Fruit fly (Drosophila melanogaster) whole organism, embryonic: ENCODE data around the gene CG11668.

Experiments used
- BEAF-32 ChIP-seq: fragments of 200-800 bp; sonication (Bioruptor generic); optimal IDR thresholded peaks from 3 replicates; lab custom pipeline; 2017; ENCODE audit warnings: missing biosample characterization, missing genetic modification characterization, mild to moderate bottlenecking, moderate library complexity, missing genetic modification reagents
- BtbVII ChIP-seq: fragments of 200-800 bp; sonication (Bioruptor generic); optimal IDR thresholded peaks from 3 replicates; lab custom pipeline; 2017; ENCODE audit warnings: missing biosample characterization, mild to moderate bottlenecking, missing genetic modification characterization
- C15 ChIP-seq: fragments of 200-800 bp; sonication (Bioruptor generic); IDR thresholded peaks from 3 replicates; pipeline ENCODE4 v1.3.6; 2022; ENCODE audit warnings: missing biosample characterization, missing genetic modification characterization
- CG10209 ChIP-seq: fragments of 200-800 bp; sonication (Bioruptor generic); optimal IDR thresholded peaks from 3 replicates; lab custom pipeline; 2017; ENCODE audit warnings: missing biosample characterization, mild to moderate bottlenecking, missing genetic modification characterization, missing genetic modification reagents
- CG10462 ChIP-seq: fragments of 200-800 bp; sonication (Bioruptor generic); optimal IDR thresholded peaks from 2 replicates; lab custom pipeline; 2016; ENCODE audit warnings: missing biosample characterization, missing genetic modification characterization
- CG11085 ChIP-seq: fragments of 200-800 bp; sonication (Bioruptor generic); IDR thresholded peaks from 2 replicates; pipeline ENCODE4 v1.3.6; 2022; ENCODE audit warnings: missing biosample characterization, missing genetic modification characterization
- CG11504 ChIP-seq: fragments of 200-800 bp; sonication (Bioruptor generic); optimal IDR thresholded peaks from 3 replicates; lab custom pipeline; 2019; ENCODE audit warnings: missing biosample characterization, mild to moderate bottlenecking, missing genetic modification characterization, moderate library complexity
- CG13287 ChIP-seq: fragments of 200-800 bp; sonication (Bioruptor generic); IDR thresholded peaks from 2 replicates; pipeline ENCODE4 v1.3.6; 2022; ENCODE audit warnings: missing biosample characterization, missing genetic modification characterization; ENCODE audit not compliant: partially characterized antibody
- CG15514 ChIP-seq: fragments of 200-800 bp; sonication (Bioruptor generic); optimal IDR thresholded peaks from 3 replicates; lab custom pipeline; 2017; ENCODE audit warnings: missing biosample characterization, missing genetic modification characterization, mild to moderate bottlenecking, moderate library complexity, missing genetic modification reagents
- CG1602 ChIP-seq: fragments of 200-800 bp; sonication (Bioruptor generic); optimal IDR thresholded peaks from 3 replicates; lab custom pipeline; 2016; ENCODE audit warnings: missing biosample characterization, missing genetic modification characterization
- CG17912 ChIP-seq: fragments of 200-800 bp; sonication (Bioruptor generic); optimal IDR thresholded peaks from 2 replicates; lab custom pipeline; 2018; ENCODE audit warnings: missing biosample characterization, mild to moderate bottlenecking, missing genetic modification characterization
- CG2202 ChIP-seq: fragments of 200-800 bp; sonication (Bioruptor generic); optimal IDR thresholded peaks from 2 replicates; lab custom pipeline; 2018; ENCODE audit warnings: missing biosample characterization, mild to moderate bottlenecking, missing genetic modification characterization
- CG4617 ChIP-seq: fragments of 200-800 bp; sonication (Bioruptor generic); optimal IDR thresholded peaks from 3 replicates; lab custom pipeline; 2016; ENCODE audit warnings: missing biosample characterization, missing genetic modification characterization, borderline replicate concordance
- CG4854 ChIP-seq: fragments of 200-800 bp; sonication (Bioruptor generic); optimal IDR thresholded peaks from 2 replicates; lab custom pipeline; 2016; ENCODE audit warnings: missing biosample characterization, missing genetic modification characterization, inconsistent platforms
- CG8924 ChIP-seq: fragments of 200-800 bp; optimal IDR thresholded peaks from 3 replicates; lab custom pipeline; 2019; ENCODE audit warnings: missing biosample characterization, mild to moderate bottlenecking, missing genetic modification characterization, moderate library complexity
- CG9215 ChIP-seq: fragments of 200-800 bp; sonication (Bioruptor generic); IDR thresholded peaks from 2 replicates; pipeline ENCODE4 v1.3.6; 2022; ENCODE audit warnings: missing biosample characterization, missing genetic modification characterization
- CoRest ChIP-seq: fragments of 200-800 bp; sonication (Bioruptor generic); optimal IDR thresholded peaks from 3 replicates; lab custom pipeline; 2018; ENCODE audit warnings: missing biosample characterization, mild to moderate bottlenecking, missing genetic modification characterization, moderate library complexity
- ERR ChIP-seq: fragments of 200-800 bp; sonication (Bioruptor generic); optimal IDR thresholded peaks from 2 replicates; lab custom pipeline; 2016; ENCODE audit warnings: missing biosample characterization, missing genetic modification characterization
- Elba2 ChIP-seq: fragments of 200-800 bp; sonication (Bioruptor generic); optimal IDR thresholded peaks from 3 replicates; lab custom pipeline; 2016; ENCODE audit warnings: missing biosample characterization, missing genetic modification characterization
- Hand ChIP-seq: fragments of 200-800 bp; sonication (Bioruptor generic); optimal IDR thresholded peaks from 2 replicates; lab custom pipeline; 2017; ENCODE audit warnings: mild to moderate bottlenecking, missing biosample characterization, missing genetic modification reagents, missing genetic modification characterization
- Lim3 ChIP-seq: fragments of 200-800 bp; sonication (Bioruptor generic); IDR thresholded peaks from 2 replicates; pipeline ENCODE4 v1.3.6; 2022; ENCODE audit warnings: missing biosample characterization, missing genetic modification characterization
- Meics ChIP-seq: fragments of 200-800 bp; sonication (Bioruptor generic); optimal IDR thresholded peaks from 2 replicates; lab custom pipeline; 2017; ENCODE audit warnings: missing biosample characterization, mild to moderate bottlenecking, missing genetic modification characterization
- Nf-YB ChIP-seq: fragments of 200-800 bp; sonication (Bioruptor generic); optimal IDR thresholded peaks from 3 replicates; lab custom pipeline; 2019; ENCODE audit warnings: missing biosample characterization, mild to moderate bottlenecking, missing genetic modification characterization, moderate library complexity
- Pdp1 ChIP-seq, 2 experiments: fragments of 200-800 bp; sonication (Bioruptor generic); optimal IDR thresholded peaks; 3 replicates each; lab custom pipeline; 2016; ENCODE audit warnings: missing biosample characterization in 2 of 2, missing genetic modification characterization in 2 of 2, mild to moderate bottlenecking in 1 of 2, moderate library complexity in 1 of 2
- Rx ChIP-seq: fragments of 200-800 bp; sonication (Bioruptor generic); IDR thresholded peaks from 2 replicates; pipeline ENCODE4 v1.3.6; 2022; ENCODE audit warnings: missing biosample characterization, missing genetic modification characterization
- Sry-β ChIP-seq: fragments of 200-800 bp; sonication (Bioruptor generic); optimal IDR thresholded peaks from 2 replicates; lab custom pipeline; 2018; ENCODE audit warnings: missing biosample characterization, mild to moderate bottlenecking, missing genetic modification characterization, moderate library complexity
- bigmax ChIP-seq: fragments of 200-800 bp; sonication (Bioruptor generic); optimal IDR thresholded peaks from 2 replicates; lab custom pipeline; 2018; ENCODE audit warnings: missing biosample characterization, mild to moderate bottlenecking, missing genetic modification characterization
- cad ChIP-seq: fragments of >200 bp; optimal IDR thresholded peaks from 2 replicates; lab custom pipeline; 2017; ENCODE audit warnings: missing biosample characterization, missing genetic modification characterization
- cato ChIP-seq: fragments of 200-800 bp; sonication (Bioruptor generic); optimal IDR thresholded peaks from 2 replicates; lab custom pipeline; 2016; ENCODE audit warnings: missing biosample characterization, missing genetic modification characterization, borderline replicate concordance
- chn ChIP-seq: fragments of 200-800 bp; sonication (Bioruptor generic); optimal IDR thresholded peaks from 2 replicates; lab custom pipeline; 2016; ENCODE audit warnings: missing biosample characterization, missing genetic modification characterization
- corto ChIP-seq: fragments of 200-800 bp; sonication (Bioruptor generic); optimal IDR thresholded peaks from 2 replicates; lab custom pipeline; 2016; ENCODE audit warnings: missing biosample characterization, mild to moderate bottlenecking, missing genetic modification characterization, moderate library complexity
- danr ChIP-seq: fragments of 200-800 bp; sonication (Bioruptor generic); IDR thresholded peaks from 2 replicates; pipeline ENCODE4 v1.3.6; 2022; ENCODE audit warnings: missing biosample characterization, missing genetic modification characterization
- disco-r ChIP-seq: fragments of 200-800 bp; sonication (Bioruptor generic); optimal IDR thresholded peaks from 2 replicates; lab custom pipeline; 2016; ENCODE audit warnings: missing biosample characterization, missing genetic modification characterization
- eve ChIP-seq, 2 experiments: fragments of >200 bp; optimal IDR thresholded peaks; 2 replicates each; lab custom pipeline; 2017; ENCODE audit warnings: missing biosample characterization in 2 of 2, missing genetic modification characterization in 2 of 2
- exex ChIP-seq: fragments of 200-800 bp; sonication (Bioruptor generic); optimal IDR thresholded peaks from 4 replicates; lab custom pipeline; 2018; ENCODE audit warnings: missing biosample characterization, mild to moderate bottlenecking, missing genetic modification characterization, moderate library complexity
- ftz-f1 ChIP-seq: fragments of 200-800 bp; sonication (Bioruptor generic); optimal IDR thresholded peaks from 2 replicates; lab custom pipeline; 2016; ENCODE audit warnings: missing biosample characterization, missing genetic modification characterization
- gro ChIP-seq: fragments of 200-800 bp; sonication (Bioruptor generic); optimal IDR thresholded peaks from 2 replicates; lab custom pipeline; 2016; ENCODE audit warnings: missing biosample characterization, missing genetic modification characterization
- gt ChIP-seq: fragments of 200-800 bp; sonication (Bioruptor generic); IDR thresholded peaks from 2 replicates; pipeline ENCODE4 v1.3.6; 2022; ENCODE audit warnings: missing biosample characterization, missing genetic modification characterization
- hbn ChIP-seq: fragments of 200-800 bp; sonication (Bioruptor generic); IDR thresholded peaks from 2 replicates; pipeline ENCODE4 v1.3.6; 2022; ENCODE audit warnings: missing biosample characterization, missing genetic modification characterization; ENCODE audit not compliant: partially characterized antibody
- hkb ChIP-seq, 2 experiments: fragments of 200-800 bp in 1 of 2; fragments of >200 bp in 1 of 2; sonication (Bioruptor generic) in 1 of 2; IDR thresholded peaks in 1 of 2; optimal IDR thresholded peaks in 1 of 2; 2 replicates each; pipeline versions ENCODE4 v1.3.6 to Lab custom; 2017 to 2022; ENCODE audit warnings: missing biosample characterization in 1 of 2, missing genetic modification characterization in 1 of 2
- ind ChIP-seq: fragments of 200-800 bp; sonication (Bioruptor generic); optimal IDR thresholded peaks from 3 replicates; lab custom pipeline; 2016; ENCODE audit warnings: missing biosample characterization, missing genetic modification characterization
- jing ChIP-seq: fragments of 200-800 bp; sonication (Bioruptor generic); optimal IDR thresholded peaks from 2 replicates; lab custom pipeline; 2018; ENCODE audit warnings: missing biosample characterization, mild to moderate bottlenecking, missing genetic modification characterization
- kni ChIP-seq: fragments of 200-800 bp; sonication (Bioruptor generic); optimal IDR thresholded peaks from 3 replicates; lab custom pipeline; 2017; ENCODE audit warnings: mild to moderate bottlenecking, missing biosample characterization, missing genetic modification reagents, missing genetic modification characterization
- onecut ChIP-seq: fragments of 200-800 bp; sonication (Bioruptor generic); IDR thresholded peaks from 2 replicates; pipeline ENCODE4 v1.3.6; 2022; ENCODE audit warnings: missing biosample characterization, missing genetic modification characterization
- pb ChIP-seq: fragments of 200-800 bp; sonication (Bioruptor generic); optimal IDR thresholded peaks from 3 replicates; lab custom pipeline; 2016; ENCODE audit warnings: missing biosample characterization, missing genetic modification characterization
- pho ChIP-seq: fragments of 200-800 bp; sonication (Bioruptor generic); optimal IDR thresholded peaks from 2 replicates; lab custom pipeline; 2016; ENCODE audit warnings: missing biosample characterization, missing genetic modification characterization
- phol ChIP-seq: fragments of 200-800 bp; sonication (Bioruptor generic); optimal IDR thresholded peaks from 3 replicates; lab custom pipeline; 2018; ENCODE audit warnings: missing biosample characterization, mild to moderate bottlenecking, missing genetic modification characterization, moderate library complexity
- row ChIP-seq: fragments of 200-800 bp; sonication (Bioruptor generic); IDR thresholded peaks from 3 replicates; pipeline ENCODE4 v1.3.6; 2022; ENCODE audit warnings: missing biosample characterization, missing genetic modification characterization
- toy ChIP-seq: fragments of 200-800 bp; sonication (Bioruptor generic); IDR thresholded peaks from 2 replicates; pipeline ENCODE4 v1.3.6; 2022; ENCODE audit warnings: missing biosample characterization, missing genetic modification characterization
- zfh2 ChIP-seq: fragments of 200-800 bp; sonication (Bioruptor generic); optimal IDR thresholded peaks from 2 replicates; lab custom pipeline; 2016; ENCODE audit warnings: missing biosample characterization, missing genetic modification characterization

CG11668 gene

dm6 chr3R:13012351-13012750, 25.8 kb upstream of the CG11668 start (continued):
- no peak for TF ChIP-seq kni (GFP tag; lab: Kevin White, UChicago)
- peak; percentile 73 for TF ChIP-seq disco-r
- no peak for TF ChIP-seq gt (GFP tag; lab: Robert Waterston, UW)
- peak; percentile 23 for TF ChIP-seq Nf-YB (GFP tag; lab: Kevin White, UChicago)
- peak; percentile 72 for TF ChIP-seq chn (GFP tag; lab: Kevin White, UChicago)
- TF ChIP-seq corto (GFP tag; lab: Kevin White, UChicago), result no peak
- peak; percentile 13 for TF ChIP-seq bigmax (GFP tag; lab: Kevin White, UChicago)
- TF ChIP-seq Sry-β (GFP tag; lab: Kevin White, UChicago), result no peak
- peak; percentile 44 for TF ChIP-seq BtbVII (GFP tag; lab: Kevin White, UChicago)
- TF ChIP-seq ftz-f1 (GFP tag; lab: Kevin White, UChicago), result peak; percentile 48
- no peak for TF ChIP-seq cad (GFP tag; lab: Kevin White, UChicago)
- TF ChIP-seq hkb (optimal IDR thresholded peaks at IDR 0.05; lab: Kevin White, UChicago), result no peak
- TF ChIP-seq hkb (GFP tag; IDR thresholded peaks at IDR 0.05; lab: Robert Waterston, UW), result peak; percentile 60
- peak; percentile 51 to 79 for TF ChIP-seq Pdp1 (GFP tag; optimal IDR thresholded peaks at IDR 0.05; lab: Kevin White, UChicago)
- peak; percentile 54 for TF ChIP-seq CG10209 (GFP tag; lab: Kevin White, UChicago)
- TF ChIP-seq danr (GFP tag; lab: Robert Waterston, UW), result no peak
- peak; percentile 50 for TF ChIP-seq Hand (GFP tag; lab: Kevin White, UChicago)
- TF ChIP-seq CG10462 (GFP tag; lab: Kevin White, UChicago), result no peak
- TF ChIP-seq gro (GFP tag; lab: Kevin White, UChicago), result peak; percentile 61
- TF ChIP-seq Rx (GFP tag; lab: Robert Waterston, UW), result peak; percentile 62
- TF ChIP-seq CG17912 (GFP tag; lab: Kevin White, UChicago), result no peak
- TF ChIP-seq exex, result no peak
- TF ChIP-seq Meics (GFP tag; lab: Kevin White, UChicago), result peak; percentile 59
- TF ChIP-seq CG2202 (tag; lab: Kevin White, UChicago), result peak; percentile 28
- TF ChIP-seq CG4854 (GFP tag; lab: Kevin White, UChicago), result peak; percentile 25
- TF ChIP-seq onecut, result peak; percentile 42; the same call in 1 of the 2 replicates
- no peak for TF ChIP-seq C15 (GFP tag; lab: Robert Waterston, UW)
- no peak for TF ChIP-seq jing (GFP tag; lab: Kevin White, UChicago)
- TF ChIP-seq CG11504, result peak; percentile 71
- 0 out of 2 replicates have a peak, but pooled peaks have one; percentile 39 for TF ChIP-seq CG11085 (GFP tag; lab: Robert Waterston, UW)
- peak; percentile 23; the same call in 1 of the 2 replicates for TF ChIP-seq CG9215
- TF ChIP-seq hbn (GFP tag; lab: Robert Waterston, UW), result no peak
- peak; percentile 37 for TF ChIP-seq CG15514 (GFP tag; lab: Kevin White, UChicago)
- TF ChIP-seq ind (GFP tag; lab: Kevin White, UChicago), result peak; percentile 60
- TF ChIP-seq ERR (GFP tag; lab: Kevin White, UChicago), result peak; percentile 58
- TF ChIP-seq row (GFP tag; lab: Robert Waterston, UW), result peak; percentile 81
- no peak for TF ChIP-seq BEAF-32 (GFP tag; lab: Kevin White, UChicago)
- TF ChIP-seq eve (GFP tag; optimal IDR thresholded peaks at IDR 0.05; lab: Kevin White, UChicago), result no peak
- peak; percentile 70 for TF ChIP-seq pho (GFP tag; lab: Kevin White, UChicago)
- no peak for TF ChIP-seq CG4617 (GFP tag; lab: Kevin White, UChicago)
- peak; percentile 14 for TF ChIP-seq pb (GFP tag; lab: Kevin White, UChicago)
- TF ChIP-seq CoRest (tag; lab: Kevin White, UChicago), result peak; percentile 55
- TF ChIP-seq zfh2 (GFP tag; lab: Kevin White, UChicago), result peak; percentile 78
- TF ChIP-seq cato (GFP tag; lab: Kevin White, UChicago), result no peak
- no peak for TF ChIP-seq Elba2 (GFP tag; lab: Kevin White, UChicago)
- peak; percentile 65 for TF ChIP-seq CG8924
- peak; percentile 72 for TF ChIP-seq phol
- 0 out of 2 replicates have a peak, but pooled peaks have one; percentile 13 for TF ChIP-seq toy
- no peak for TF ChIP-seq Lim3 (GFP tag; lab: Robert Waterston, UW)
- no peak for TF ChIP-seq CG13287
- TF ChIP-seq CG1602 (GFP tag; lab: Kevin White, UChicago), result peak; percentile 26
